Worm (Caenorhabditis elegans) whole organism, young adult: ENCODE data around the gene F47B7.3.
A peak's percentile ranks its signal among the peaks of the same experiment; 100 is the strongest.

Experiments
- B0336.3 ChIP-seq: fragments of 200-800 bp; sonication (Bioruptor generic); IDR thresholded peaks from 2 replicates; pipeline ENCODE4 v1.3.6; 2022; ENCODE audit warnings: missing genetic modification characterization, missing compliant biosample characterization
- Y56A3A.18 ChIP-seq: fragments of 200-800 bp; sonication (Bioruptor generic); IDR thresholded peaks from 2 replicates; pipeline ENCODE4 v1.3.6; 2022; ENCODE audit warnings: missing genetic modification reagents, missing genetic modification characterization, missing compliant biosample characterization
- rpc-1 ChIP-seq, 2 experiments: fragments of 150-350 bp in 1 of 2; sonication (generic microtip) in 1 of 2; optimal IDR thresholded peaks; 2 replicates each; lab custom pipeline; 2014 to 2018; ENCODE audit warnings: missing biosample characterization in 1 of 2, missing genetic modification characterization in 1 of 2, missing genetic modification reagents in 1 of 2, missing genotype in 1 of 2

ce11 chrX:3728970-3729369 lies 35.2 kb downstream of the F47B7.3 start, which contains the start of gene aex-4:
- TF ChIP-seq Y56A3A.18 = 0 out of 2 replicates have a peak, but pooled peaks have one; percentile 34
- TF ChIP-seq B0336.3 = no peak
- TF ChIP-seq rpc-1 (optimal IDR thresholded peaks at IDR 0.05; lab: Kevin White, UChicago) = no peak
- no peak for TF ChIP-seq rpc-1 (tag; optimal IDR thresholded peaks at IDR 0.05; lab: Kevin White, UChicago)
